Worm (Caenorhabditis elegans): ENCODE results near the gene pus-1.
A peak's percentile ranks its signal among the peaks of the same experiment; 100 is the strongest.

pus-1 gene

DNA sequence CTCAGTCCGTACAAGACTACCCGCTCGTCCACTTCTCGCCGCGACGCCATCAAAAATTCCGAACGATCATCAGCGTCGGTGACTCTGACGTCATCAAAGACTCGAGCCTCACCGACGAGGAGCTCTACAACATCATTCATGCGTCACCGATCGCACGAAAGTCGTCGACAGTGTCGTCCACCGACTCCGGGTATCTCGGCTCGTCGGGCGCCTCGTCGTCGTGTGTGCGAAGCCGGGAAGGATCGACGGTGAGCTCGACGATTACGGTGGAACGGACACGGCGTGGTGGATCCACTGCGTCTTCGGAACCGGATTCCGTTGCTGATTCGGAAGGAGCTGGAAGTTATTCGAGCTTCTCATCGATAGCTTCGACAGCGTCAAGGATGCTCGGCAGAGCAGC, 9.9 kb downstream of the pus-1 start:
- TF ChIP-seq nhr-21 (tag; optimal IDR thresholded peaks at IDR 0.05) (no peak), nhr-23 (tag; optimal IDR thresholded peaks at IDR 0.05) (no peak), mab-5 (tag; optimal IDR thresholded peaks at IDR 0.05) (no peak), ztf-4 (tag; optimal IDR thresholded peaks at IDR 0.05) (no peak), snpc-4 (tag; optimal IDR thresholded peaks at IDR 0.05) (no peak), mbf-1 (tag; optimal IDR thresholded peaks at IDR 0.05) (no peak), alr-1 (tag; optimal IDR thresholded peaks at IDR 0.05) (no peak), ZK546.5 (tag; optimal IDR thresholded peaks at IDR 0.05) (no peak), lin-11 (tag; optimal IDR thresholded peaks at IDR 0.05) (no peak), fos-1 (tag; optimal IDR thresholded peaks at IDR 0.05) (no peak), nhr-12 (tag; optimal IDR thresholded peaks at IDR 0.05) (no peak), ztf-11 (tag; optimal IDR thresholded peaks at IDR 0.05) (no peak), gmeb-1 (tag; optimal IDR thresholded peaks at IDR 0.05) (no peak), lin-13 (GFP tag; optimal IDR thresholded peaks at IDR 0.05) (no peak)

DNA sequence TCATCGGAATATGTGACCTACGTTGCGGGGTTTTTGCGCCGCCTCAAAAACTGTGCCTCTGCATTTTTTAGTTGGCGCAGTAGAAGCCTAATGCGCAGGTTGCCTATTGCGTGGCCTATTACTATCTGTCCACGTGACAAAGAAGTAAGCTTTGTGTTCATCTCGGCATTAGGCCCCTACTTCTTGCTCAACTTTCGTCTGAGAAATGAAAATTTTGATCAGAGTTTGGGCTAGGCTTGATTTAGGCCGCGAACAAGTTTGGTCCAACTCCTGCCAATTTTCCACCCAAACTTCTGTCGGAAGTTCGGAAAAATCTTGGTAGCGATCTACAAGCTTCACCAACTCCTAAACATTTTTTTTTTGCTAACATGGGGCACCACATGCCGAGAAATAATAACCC, 12.8 kb downstream of the pus-1 start:
- no peak for TF ChIP-seq ZK546.5 (tag; optimal IDR thresholded peaks at IDR 0.05)
- no peak for TF ChIP-seq mdl-1 (tag; optimal IDR thresholded peaks at IDR 0.05)
- TF ChIP-seq mbf-1 (tag; optimal IDR thresholded peaks at IDR 0.05): no peak
- TF ChIP-seq nhr-25 (tag; optimal IDR thresholded peaks at IDR 0.05): no peak
- TF ChIP-seq nhr-11 (tag; optimal IDR thresholded peaks at IDR 0.05): no peak
- no peak for TF ChIP-seq C34F6.9 (tag; optimal IDR thresholded peaks at IDR 0.05)
- no peak for TF ChIP-seq nhr-6 (tag; optimal IDR thresholded peaks at IDR 0.05)

- TF ChIP-seq Y55F3AM.14 (GFP tag; optimal IDR thresholded peaks at IDR 0.05) (no peak), nhr-21 (tag; optimal IDR thresholded peaks at IDR 0.05) (peak; percentile 41), sma-9 (GFP tag; optimal IDR thresholded peaks at IDR 0.05) (peak; percentile 41), sma-9 (tag; optimal IDR thresholded peaks at IDR 0.05) (no peak), sma-3 (GFP tag; optimal IDR thresholded peaks at IDR 0.05) (peak; percentile 27), gmeb-1 (tag; optimal IDR thresholded peaks at IDR 0.05) (no peak)
These were observed 14.2 kb downstream of the pus-1 start for ce11 chrV:16780554-16780953.

DNA sequence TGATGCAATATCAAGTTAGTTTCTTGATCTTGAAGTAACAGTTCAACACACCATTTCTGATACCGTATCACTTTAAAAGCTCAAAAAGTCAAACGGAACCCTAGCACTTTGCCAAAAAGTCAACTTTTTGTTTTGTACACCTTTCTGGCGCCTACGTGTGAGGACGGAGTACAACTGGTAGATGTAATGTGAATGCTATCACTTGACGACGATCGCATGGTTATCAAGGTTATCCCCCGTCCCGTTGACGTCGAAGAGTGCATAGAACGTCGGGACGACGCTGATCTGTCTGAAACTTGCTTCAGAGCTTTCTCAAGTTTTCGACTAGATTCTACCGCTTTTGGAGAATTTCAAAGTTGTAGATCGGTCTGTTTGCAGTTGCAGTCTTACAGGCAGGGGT, 14.8 kb downstream of the pus-1 start:
- peak; percentile 19 for TF ChIP-seq sma-9 (GFP tag; optimal IDR thresholded peaks at IDR 0.05)
- TF ChIP-seq sma-9 (tag; optimal IDR thresholded peaks at IDR 0.05): no peak
- TF ChIP-seq ztf-4 (tag; optimal IDR thresholded peaks at IDR 0.05): no peak
- no peak for TF ChIP-seq nhr-25 (tag; optimal IDR thresholded peaks at IDR 0.05)
- TF ChIP-seq crh-2 (tag; optimal IDR thresholded peaks at IDR 0.05): no peak
- TF ChIP-seq ama-1 (optimal IDR thresholded peaks at IDR 0.05): no peak
- peak; percentile 11 for TF ChIP-seq blmp-1 (tag; optimal IDR thresholded peaks at IDR 0.05; ENCODE audit: insufficient read depth)
- no peak for TF ChIP-seq fos-1 (tag; optimal IDR thresholded peaks at IDR 0.05)
- no peak for TF ChIP-seq lin-39 (tag; optimal IDR thresholded peaks at IDR 0.05)

DNA sequence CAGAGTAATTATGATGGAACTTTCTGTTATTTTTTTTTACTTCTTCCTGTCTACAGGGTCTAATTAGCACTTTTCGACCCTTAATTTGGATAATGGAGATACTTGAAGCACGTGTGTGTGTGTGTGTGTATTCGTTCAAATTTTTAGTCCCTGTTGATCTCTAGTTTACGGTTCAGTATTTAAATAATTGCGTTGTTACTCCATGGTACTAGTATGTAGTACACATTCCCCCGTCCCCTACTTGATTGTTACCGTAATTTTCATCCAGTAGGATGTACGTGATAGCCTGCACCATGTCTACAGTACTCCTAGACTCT, 15.5 kb downstream of the pus-1 start:
- TF ChIP-seq lsy-2 (tag; optimal IDR thresholded peaks at IDR 0.05): no peak

DNA sequence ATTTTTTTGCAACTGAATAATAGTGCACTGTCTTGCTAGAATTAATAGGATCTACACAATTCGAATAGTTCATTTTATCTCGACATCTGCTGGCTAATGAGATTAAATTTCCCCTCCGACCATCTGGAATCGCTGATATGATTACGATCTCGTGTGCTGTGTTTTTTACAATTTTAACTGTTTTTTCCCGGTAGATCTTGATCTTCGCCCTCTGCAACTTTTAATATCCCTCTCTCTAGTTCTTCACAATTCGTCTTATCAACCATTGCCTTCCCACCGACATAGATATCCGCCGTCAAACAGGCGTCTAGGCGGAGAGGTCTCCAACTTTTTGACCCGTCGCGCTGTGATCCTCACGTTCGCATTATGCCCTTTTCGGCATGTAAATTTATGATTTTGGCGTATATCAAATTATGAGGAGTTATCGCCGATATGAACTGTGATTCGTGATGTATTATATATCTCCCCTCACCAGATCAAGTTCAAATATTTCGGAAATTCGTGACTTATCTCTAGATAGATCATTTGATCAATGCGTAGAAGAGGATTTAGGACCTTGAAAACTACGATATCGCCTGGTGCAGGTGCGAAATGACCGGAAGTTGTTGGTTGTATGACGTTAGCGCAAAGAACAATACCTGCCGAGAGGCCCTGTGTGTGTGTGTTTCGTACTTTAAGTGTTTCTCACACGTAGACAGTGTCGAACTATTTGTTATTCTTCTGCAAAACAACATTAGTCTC, 16.0 kb downstream of the pus-1 start:
- TF ChIP-seq mdl-1 (tag; optimal IDR thresholded peaks at IDR 0.05): no peak
- TF ChIP-seq nhr-21 (tag; optimal IDR thresholded peaks at IDR 0.05): peak; percentile 76
- no peak for TF ChIP-seq nhr-237 (tag; optimal IDR thresholded peaks at IDR 0.05)
- peak; percentile 17 for TF ChIP-seq elt-1 (tag; optimal IDR thresholded peaks at IDR 0.05)
- no peak for TF ChIP-seq nhr-10 (tag; optimal IDR thresholded peaks at IDR 0.05)
- TF ChIP-seq gmeb-1 (tag; optimal IDR thresholded peaks at IDR 0.05): no peak
- peak; percentile 25 for TF ChIP-seq sma-3 (GFP tag; optimal IDR thresholded peaks at IDR 0.05)
- TF ChIP-seq unc-55 (GFP tag; optimal IDR thresholded peaks at IDR 0.05): no peak
- no peak for TF ChIP-seq ceh-16 (tag; optimal IDR thresholded peaks at IDR 0.05)
- TF ChIP-seq nhr-25 (tag; optimal IDR thresholded peaks at IDR 0.05): peak; percentile 56
- peak; percentile 43 for TF ChIP-seq sma-9 (GFP tag; optimal IDR thresholded peaks at IDR 0.05)
- no peak for TF ChIP-seq sma-9 (tag; optimal IDR thresholded peaks at IDR 0.05)
- TF ChIP-seq unc-62 (GFP tag; optimal IDR thresholded peaks at IDR 0.05): no peak
- peak; percentile 9 for TF ChIP-seq nhr-129 (tag; optimal IDR thresholded peaks at IDR 0.05)
- TF ChIP-seq elt-3 (tag; optimal IDR thresholded peaks at IDR 0.05): peak; percentile 18

Data from whole organism, L2 larva.